Fruit fly (Drosophila melanogaster) whole organism, adult: Measurements from ENCODE around the gene Iru.

ENCODE experiments used
- CG11617 ChIP-seq: fragments of 200-800 bp; sonication (Bioruptor generic); optimal IDR thresholded peaks from 2 replicates; lab custom pipeline; 2017; ENCODE audit warnings: mild to moderate bottlenecking, missing biosample characterization, missing genetic modification reagents, missing genetic modification characterization
- CG12768 ChIP-seq: fragments of 200-800 bp; sonication (Bioruptor generic); optimal IDR thresholded peaks from 2 replicates; lab custom pipeline; 2017; ENCODE audit warnings: missing biosample characterization, missing genetic modification characterization, mild to moderate bottlenecking, moderate library complexity, missing genetic modification reagents
- CG14711 ChIP-seq: fragments of 200-800 bp; sonication (Bioruptor generic); optimal IDR thresholded peaks from 2 replicates; lab custom pipeline; 2018; ENCODE audit warnings: missing biosample characterization, mild to moderate bottlenecking, missing genetic modification characterization, moderate library complexity
- CG1620 ChIP-seq: fragments of 200-800 bp; sonication (Bioruptor generic); optimal IDR thresholded peaks from 2 replicates; lab custom pipeline; 2016; ENCODE audit warnings: missing biosample characterization, missing genetic modification characterization
- CG33017 ChIP-seq: fragments of 200-800 bp; sonication (Bioruptor generic); optimal IDR thresholded peaks from 2 replicates; lab custom pipeline; 2018; ENCODE audit warnings: missing biosample characterization, mild to moderate bottlenecking, missing genetic modification characterization, moderate library complexity
- CG5204 ChIP-seq: fragments of 200-800 bp; sonication (Bioruptor generic); optimal IDR thresholded peaks from 2 replicates; lab custom pipeline; 2016; ENCODE audit warnings: missing biosample characterization, missing genetic modification characterization
- CG7045 ChIP-seq: fragments of 200-800 bp; sonication (Bioruptor generic); optimal IDR thresholded peaks from 2 replicates; lab custom pipeline; 2017; ENCODE audit warnings: missing biosample characterization, mild to moderate bottlenecking, missing genetic modification characterization
- CG7101 ChIP-seq: fragments of 200-800 bp; sonication (Bioruptor generic); optimal IDR thresholded peaks from 2 replicates; lab custom pipeline; 2018; ENCODE audit warnings: missing biosample characterization, mild to moderate bottlenecking, missing genetic modification characterization, moderate library complexity
- Clk ChIP-seq: fragments of 200-800 bp; sonication (Bioruptor generic); optimal IDR thresholded peaks from 2 replicates; lab custom pipeline; 2017; ENCODE audit warnings: missing biosample characterization, missing genetic modification characterization
- Crg-1 ChIP-seq: fragments of 200-800 bp; sonication (Bioruptor generic); optimal IDR thresholded peaks from 2 replicates; lab custom pipeline; 2016; ENCODE audit warnings: missing biosample characterization, missing genetic modification characterization
- Hr96 ChIP-seq: fragments of 200-800 bp; sonication (Bioruptor generic); optimal IDR thresholded peaks from 2 replicates; lab custom pipeline; 2016; ENCODE audit warnings: missing biosample characterization, missing genetic modification characterization
- Mnt ChIP-seq: fragments of 200-800 bp; sonication (Bioruptor generic); optimal IDR thresholded peaks from 2 replicates; lab custom pipeline; 2016; ENCODE audit warnings: missing biosample characterization, mild to moderate bottlenecking, missing genetic modification characterization
- bab1 ChIP-seq: fragments of 200-800 bp; sonication (Bioruptor generic); optimal IDR thresholded peaks from 3 replicates; lab custom pipeline; 2019; ENCODE audit warnings: missing biosample characterization, mild to moderate bottlenecking, missing genetic modification characterization, moderate library complexity
- cic ChIP-seq: fragments of 200-800 bp; sonication (Bioruptor generic); optimal IDR thresholded peaks from 2 replicates; lab custom pipeline; 2017; ENCODE audit warnings: missing biosample characterization, mild to moderate bottlenecking, missing genetic modification characterization, moderate library complexity
- cnc ChIP-seq, 2 experiments: fragments of >200 bp; optimal IDR thresholded peaks; 2 replicates each; lab custom pipeline; 2017
- kay ChIP-seq: fragments of 200-800 bp; sonication (Bioruptor generic); peaks from one replicate; lab custom pipeline; 2016; ENCODE audit warnings: missing biosample characterization, missing genetic modification characterization, borderline replicate concordance
- ovo ChIP-seq: fragments of 200-800 bp; sonication (Bioruptor generic); optimal IDR thresholded peaks from 2 replicates; lab custom pipeline; 2016; ENCODE audit warnings: missing biosample characterization, missing genetic modification characterization
- pad ChIP-seq: fragments of 200-800 bp; sonication (Bioruptor generic); optimal IDR thresholded peaks from 3 replicates; lab custom pipeline; 2017; ENCODE audit warnings: missing biosample characterization, missing genetic modification characterization, mild to moderate bottlenecking, moderate library complexity, missing genetic modification reagents
- tj ChIP-seq: fragments of 200-800 bp; sonication (Bioruptor generic); optimal IDR thresholded peaks from 3 replicates; lab custom pipeline; 2017; ENCODE audit warnings: missing biosample characterization, mild to moderate bottlenecking, missing genetic modification characterization, moderate library complexity
- toe ChIP-seq: fragments of 200-800 bp; sonication (Bioruptor generic); optimal IDR thresholded peaks from 2 replicates; lab custom pipeline; 2016; ENCODE audit warnings: missing biosample characterization, missing genetic modification characterization

Gene Iru

dm6 chr3R:9057032-9057397 lies 50.8 kb downstream of the Iru start:
- TF ChIP-seq Mnt = no peak
- TF ChIP-seq CG33017 (tag; lab: Kevin White, UChicago) = no peak
- TF ChIP-seq CG14711 = no peak
- TF ChIP-seq CG7101 = no peak
- no peak for TF ChIP-seq Crg-1 (GFP tag; lab: Kevin White, UChicago)
- TF ChIP-seq cnc (optimal IDR thresholded peaks at IDR 0.05; lab: Kevin White, UChicago) = no peak
- TF ChIP-seq CG12768 (GFP tag; lab: Kevin White, UChicago) = no peak
- TF ChIP-seq CG1620 = no peak
- no peak for TF ChIP-seq CG5204 (GFP tag; lab: Kevin White, UChicago)
- no peak for TF ChIP-seq tj
- no peak for TF ChIP-seq bab1 (GFP tag; lab: Kevin White, UChicago)
- TF ChIP-seq CG7045 (GFP tag; lab: Kevin White, UChicago) = no peak
- TF ChIP-seq Hr96 (GFP tag; lab: Kevin White, UChicago) = no peak
- no peak for TF ChIP-seq cic (GFP tag; lab: Kevin White, UChicago)
- TF ChIP-seq pad (GFP tag; lab: Kevin White, UChicago) = no peak
- no peak for TF ChIP-seq CG11617
- TF ChIP-seq Clk (GFP tag; lab: Kevin White, UChicago) = no peak
- TF ChIP-seq ovo = no peak
- no peak for TF ChIP-seq kay (GFP tag; lab: Kevin White, UChicago)
- no peak for TF ChIP-seq toe (GFP tag; lab: Kevin White, UChicago)
